Fruit fly (Drosophila melanogaster): ENCODE data around the gene Culd.

The Culd gene

dm6 chr3L:8394944-8395343 lies 38.8 kb upstream of the Culd start (continued):
- TF ChIP-seq CG5953 (GFP tag; IDR thresholded peaks at IDR 0.05) (no peak), CG8281 (tag; optimal IDR thresholded peaks at IDR 0.05) (no peak), slbo (GFP tag; IDR thresholded peaks at IDR 0.05) (no peak), Lhr (GFP tag; optimal IDR thresholded peaks at IDR 0.05) (no peak), ro (GFP tag; IDR thresholded peaks at IDR 0.05) (no peak), ara (GFP tag; IDR thresholded peaks at IDR 0.05) (no peak), az2 (GFP tag; optimal IDR thresholded peaks at IDR 0.05) (no peak), Sox100B (GFP tag; optimal IDR thresholded peaks at IDR 0.05) (no peak), lov (optimal IDR thresholded peaks at IDR 0.05) (no peak), lov (GFP tag; IDR thresholded peaks at IDR 0.05) (0 out of 3 replicates have a peak, but pooled peaks have one; percentile 42), jigr1 (GFP tag; IDR thresholded peaks at IDR 0.05) (no peak), sd (tag; optimal IDR thresholded peaks at IDR 0.05) (peak; percentile 100), CG6854 (GFP tag; optimal IDR thresholded peaks at IDR 0.05) (peak; percentile 53), CHES-1-like (GFP tag; optimal IDR thresholded peaks at IDR 0.05) (no peak), tup (GFP tag; optimal IDR thresholded peaks at IDR 0.05) (no peak), CG1792 (GFP tag; optimal IDR thresholded peaks at IDR 0.05) (no peak), Hr51 (GFP tag; optimal IDR thresholded peaks at IDR 0.05) (no peak), stc (GFP tag; IDR thresholded peaks at IDR 0.05) (no peak), CG7357 (GFP tag; IDR thresholded peaks at IDR 0.05) (no peak), trh (GFP tag; optimal IDR thresholded peaks at IDR 0.05) (no peak), CG32772 (GFP tag; IDR thresholded peaks at IDR 0.05) (no peak), zf30C (GFP tag; optimal IDR thresholded peaks at IDR 0.05) (no peak), CG18764 (GFP tag; optimal IDR thresholded peaks at IDR 0.05) (no peak), z (GFP tag; IDR thresholded peaks at IDR 0.05) (no peak), gcm (GFP tag; optimal IDR thresholded peaks at IDR 0.05) (no peak), ac (GFP tag; optimal IDR thresholded peaks at IDR 0.05) (no peak), CTCF (GFP tag; optimal IDR thresholded peaks at IDR 0.05) (peak; percentile 35), Antp (GFP tag; optimal IDR thresholded peaks at IDR 0.05) (no peak), E2f2 (GFP tag; IDR thresholded peaks at IDR 0.05) (peak; percentile 81), CG8924 (tag; optimal IDR thresholded peaks at IDR 0.05) (no peak), crol (GFP tag; IDR thresholded peaks at IDR 0.05) (no peak), Dip2 (GFP tag; IDR thresholded peaks at IDR 0.05) (no peak), CG7928 (GFP tag; optimal IDR thresholded peaks at IDR 0.05) (no peak), CG12391 (tag; optimal IDR thresholded peaks at IDR 0.05) (no peak), sob (GFP tag; IDR thresholded peaks at IDR 0.05) (no peak), CG8089 (GFP tag; optimal IDR thresholded peaks at IDR 0.05) (no peak), Med (GFP tag) (peak; percentile 10), sisA (GFP tag; IDR thresholded peaks at IDR 0.05) (no peak), stwl (tag; optimal IDR thresholded peaks at IDR 0.05) (peak; percentile 29), lab (GFP tag; optimal IDR thresholded peaks at IDR 0.05) (no peak), Rfx (GFP tag; IDR thresholded peaks at IDR 0.05) (peak; percentile 35; the same call in 1 of the 2 replicates), amos (GFP tag; IDR thresholded peaks at IDR 0.05; ENCODE audit: partially characterized antibody) (peak; percentile 56), chinmo (GFP tag; IDR thresholded peaks at IDR 0.05; ENCODE audit: partially characterized antibody) (peak; percentile 65; the same call in 2 of the 4 replicates), MTF-1 (GFP tag; optimal IDR thresholded peaks at IDR 0.05; ENCODE audit: borderline replicate concordance) (no peak), ERR (GFP tag; optimal IDR thresholded peaks at IDR 0.05) (no peak), CG12219 (GFP tag; optimal IDR thresholded peaks at IDR 0.05) (no peak), ci (GFP tag; IDR thresholded peaks at IDR 0.05) (peak; percentile 66; the same call in 2 of the 3 replicates), Poxn (GFP tag; IDR thresholded peaks at IDR 0.05) (no peak), CG3838 (GFP tag; optimal IDR thresholded peaks at IDR 0.05) (no peak), kay (GFP tag; optimal IDR thresholded peaks at IDR 0.05) (no peak), Trl (optimal IDR thresholded peaks at IDR 0.05) (no peak), Trl (GFP tag; optimal IDR thresholded peaks at IDR 0.05) (no peak), toy (GFP tag; IDR thresholded peaks at IDR 0.05) (no peak), shn (GFP tag; optimal IDR thresholded peaks at IDR 0.05) (no peak)

Measured in whole organism, embryonic.